Worm (Caenorhabditis elegans) whole organism, young adult: ENCODE data around the gene F43G6.7.

Experiments used
- F57A8.1 ChIP-seq: fragments of 200-800 bp; sonication (Bioruptor generic); optimal IDR thresholded peaks from 2 replicates; lab custom pipeline; 2018; ENCODE audit warnings: mild to moderate bottlenecking, missing genetic modification characterization, moderate library complexity, missing compliant biosample characterization
- akir-1 ChIP-seq: fragments of 200-800 bp; sonication (Bioruptor generic); optimal IDR thresholded peaks from 2 replicates; lab custom pipeline; 2018; ENCODE audit warnings: mild to moderate bottlenecking, missing genetic modification characterization, moderate library complexity, missing compliant biosample characterization
- ama-1 ChIP-seq, 3 experiments: fragments of 150-350 bp in 1 of 3; sonication (generic microtip) in 2 of 3; optimal IDR thresholded peaks; 2 replicates each; lab custom pipeline; 2014 to 2018; ENCODE audit warnings: missing biosample characterization in 2 of 3, missing genetic modification characterization in 2 of 3, missing genetic modification reagents in 2 of 3
- dpl-1 ChIP-seq: fragments of 150-350 bp; optimal IDR thresholded peaks from 2 replicates; lab custom pipeline; 2014; ENCODE audit warnings: missing biosample characterization, missing genetic modification reagents, missing genetic modification characterization
- snpc-1.3 ChIP-seq: sonication (generic microtip); optimal IDR thresholded peaks from 2 replicates; lab custom pipeline; 2017; ENCODE audit warnings: missing genetic modification characterization, mild to moderate bottlenecking, missing compliant biosample characterization, antibody characterized with exemption, moderate library complexity, missing genotype, missing genetic modification reagents; ENCODE audit not compliant: insufficient read depth
- snpc-4 ChIP-seq, 5 experiments: fragments of 150-350 bp in 1 of 5; sonication (generic microtip) in 4 of 5; optimal IDR thresholded peaks; 2 replicates each; lab custom pipeline; 2014 to 2018; ENCODE audit warnings: missing genetic modification characterization in 5 of 5, missing biosample characterization in 3 of 5, antibody characterized with exemption in 2 of 5, mild to moderate bottlenecking in 2 of 5, missing compliant biosample characterization in 2 of 5, missing genotype in 2 of 5, moderate library complexity in 2 of 5, missing genetic modification reagents in 1 of 5
- unc-62 ChIP-seq: fragments of 150-350 bp; optimal IDR thresholded peaks from 2 replicates; lab custom pipeline; 2014; ENCODE audit warnings: missing biosample characterization, missing genetic modification reagents, missing genetic modification characterization
- ztf-18 ChIP-seq: sonication (generic microtip); optimal IDR thresholded peaks from 2 replicates; lab custom pipeline; 2016; ENCODE audit warnings: missing genotype, mild to moderate bottlenecking, missing genetic modification characterization, missing compliant biosample characterization

DNA sequence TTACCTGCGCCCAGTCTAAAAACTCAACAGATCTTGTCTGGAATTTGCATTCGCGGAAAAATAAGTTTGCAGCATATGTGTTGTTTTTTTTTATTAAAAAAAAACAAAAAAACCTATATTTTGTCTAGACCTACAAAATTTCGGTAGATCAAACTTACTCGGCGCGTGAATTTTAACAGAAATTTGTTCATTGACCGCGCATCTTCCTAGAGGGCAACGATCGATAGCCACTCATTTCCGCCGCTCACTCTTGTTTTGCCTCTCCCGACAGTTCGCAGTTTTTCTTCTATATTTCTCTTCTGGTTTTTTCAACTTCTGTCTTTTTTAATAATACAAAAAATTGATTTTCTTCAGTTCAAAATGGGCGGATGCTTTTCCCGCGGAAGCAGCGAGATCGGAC, at the start of gene F43G6.7:
- TF ChIP-seq dpl-1 (GFP tag; lab: Kevin White, UChicago) = no peak
- no peak for TF ChIP-seq F57A8.1 (GFP tag; lab: Kevin White, UChicago)
- no peak for TF ChIP-seq ama-1 (optimal IDR thresholded peaks at IDR 0.05; lab: Kevin White, UChicago)
- no peak for TF ChIP-seq ama-1 (GFP tag; optimal IDR thresholded peaks at IDR 0.05; lab: Kevin White, UChicago)
- TF ChIP-seq snpc-4 (GFP tag; optimal IDR thresholded peaks at IDR 0.05; lab: Kevin White, UChicago) = no peak
- no peak for TF ChIP-seq snpc-4 (tag; optimal IDR thresholded peaks at IDR 0.05; lab: Kevin White, UChicago)
- no peak for TF ChIP-seq snpc-1.3 (tag; lab: Kevin White, UChicago)
- TF ChIP-seq akir-1 (GFP tag; lab: Kevin White, UChicago) = no peak
- TF ChIP-seq ztf-18 (tag; lab: Kevin White, UChicago) = no peak
- no peak for TF ChIP-seq unc-62
